Fruit fly (Drosophila melanogaster) whole organism, larva: Measurements from ENCODE around the gene CG43056.
A peak's percentile ranks its signal among the peaks of the same experiment; 100 is the strongest.

ENCODE experiments used
- noc ChIP-seq: fragments of 200-800 bp; sonication (Bioruptor generic); optimal IDR thresholded peaks from 3 replicates; lab custom pipeline; 2019; ENCODE audit warnings: missing biosample characterization, mild to moderate bottlenecking, missing genetic modification characterization, moderate library complexity

CG43056 gene

dm6 chr2L:4437487-4437886 is at the start of gene CG43056:
Gene CG43056, plus strand, starts transcription at chr2L:4437787.
- no peak for TF ChIP-seq noc

dm6 chr2L:4388027-4388426 is 49.6 kb upstream of the CG43056 start, which contains the start of gene Tps1:
Gene Tps1, plus strand, starts transcription at chr2L:4388327.
- peak; percentile 12 for TF ChIP-seq noc

dm6 chr2L:4389405-4390115 is 48.0 kb upstream of the CG43056 start:
- no peak for TF ChIP-seq noc

- no peak for TF ChIP-seq noc
Observed at dm6 chr2L:4393842-4394421, 43.7 kb upstream of the CG43056 start, which contains the start of gene CG3652. Gene CG3652, minus strand, starts transcription at chr2L:4393876.

- TF ChIP-seq noc: no peak
Observed at dm6 chr2L:4400653-4401052, 36.9 kb upstream of the CG43056 start, which contains the start of gene CG33003. Gene CG33003, plus strand, starts transcription at chr2L:4400953.

dm6 chr2L:4403013-4403604 is 34.5 kb upstream of the CG43056 start, which contains the start of gene Dim1:
Gene Dim1, plus strand, starts transcription at chr2L:4403251.
- TF ChIP-seq noc: no peak

- no peak for TF ChIP-seq noc
Observed at dm6 chr2L:4410855-4411254, 26.7 kb upstream of the CG43056 start, which contains the start of gene CG43055. Gene CG43055, plus strand, starts transcription at chr2L:4411155.

- no peak for TF ChIP-seq noc
Observed at dm6 chr2L:4414059-4414458, 23.5 kb upstream of the CG43056 start.

dm6 chr2L:4416089-4416488 is 21.5 kb upstream of the CG43056 start:
- no peak for TF ChIP-seq noc

- TF ChIP-seq noc: no peak
Observed at dm6 chr2L:4416903-4417302, 20.7 kb upstream of the CG43056 start.

dm6 chr2L:4417982-4418381 is 19.6 kb upstream of the CG43056 start:
- TF ChIP-seq noc: no peak

dm6 chr2L:4418819-4419218 is 18.8 kb upstream of the CG43056 start:
- no peak for TF ChIP-seq noc

- no peak for TF ChIP-seq noc
Observed at dm6 chr2L:4422154-4422553, 15.4 kb upstream of the CG43056 start.

dm6 chr2L:4433608-4434007 is 4.0 kb upstream of the CG43056 start, which contains the start of the genes CG34177 and CG34178:
Gene CG34177, plus strand, starts transcription at chr2L:4433908.
Gene CG34178, plus strand, starts transcription at chr2L:4433908.
- TF ChIP-seq noc: no peak

- no peak for TF ChIP-seq noc
Observed at dm6 chr2L:4440881-4441737, 3.5 kb downstream of the CG43056 start, which contains the start of gene CG15431. Gene CG15431, minus strand, starts transcription at chr2L:4441282.

dm6 chr2L:4442010-4442587 is 4.5 kb downstream of the CG43056 start, which contains the start of the genes Sfp24F and CG15432:
Gene Sfp24F, minus strand, starts transcription at chr2L:4442060.
Gene CG15432, plus strand, starts transcription at chr2L:4442320.
- TF ChIP-seq noc: no peak
